Fruit fly (Drosophila melanogaster): ENCODE results near the gene MED10.

The MED10 gene

DNA sequence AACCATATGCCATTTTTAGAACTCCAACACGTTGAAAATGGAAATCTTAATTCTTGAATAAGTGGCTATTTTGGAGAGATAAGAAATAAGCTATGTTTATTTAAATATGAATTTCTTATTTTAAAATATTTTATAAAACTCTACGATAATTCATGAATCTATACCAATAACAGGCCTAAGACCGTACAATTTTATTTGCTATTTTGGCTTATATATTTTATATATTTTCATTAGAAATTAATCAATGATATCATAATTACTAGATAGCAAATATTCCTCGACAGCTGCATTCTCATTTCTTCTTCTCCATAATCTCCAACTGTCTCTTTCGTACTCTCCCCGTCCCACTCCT is 20.0 kb upstream of the MED10 start:
- TF ChIP-seq CG43689 (GFP tag; IDR thresholded peaks at IDR 0.05) (no peak), Dref (GFP tag; IDR thresholded peaks at IDR 0.05) (no peak), nerfin-2 (GFP tag; IDR thresholded peaks at IDR 0.05; ENCODE audit: partially characterized antibody) (no peak), sisA (GFP tag; IDR thresholded peaks at IDR 0.05) (no peak), CG2712 (tag; optimal IDR thresholded peaks at IDR 0.05) (no peak), pnt (GFP tag; optimal IDR thresholded peaks at IDR 0.05) (no peak), insv (GFP tag; optimal IDR thresholded peaks at IDR 0.05) (no peak), CG12219 (GFP tag; optimal IDR thresholded peaks at IDR 0.05) (no peak), Bdp1 (GFP tag; optimal IDR thresholded peaks at IDR 0.05) (no peak), amos (GFP tag; IDR thresholded peaks at IDR 0.05; ENCODE audit: partially characterized antibody) (no peak), CG18476 (GFP tag; optimal IDR thresholded peaks at IDR 0.05) (no peak), Chrac-16 (GFP tag; optimal IDR thresholded peaks at IDR 0.05) (no peak), CG6175 (GFP tag; IDR thresholded peaks at IDR 0.05) (no peak), wek (GFP tag; optimal IDR thresholded peaks at IDR 0.05) (no peak), br (optimal IDR thresholded peaks at IDR 0.05) (no peak), Nf-YA (GFP tag; IDR thresholded peaks at IDR 0.05) (no peak), tio (GFP tag; optimal IDR thresholded peaks at IDR 0.05) (no peak)

DNA sequence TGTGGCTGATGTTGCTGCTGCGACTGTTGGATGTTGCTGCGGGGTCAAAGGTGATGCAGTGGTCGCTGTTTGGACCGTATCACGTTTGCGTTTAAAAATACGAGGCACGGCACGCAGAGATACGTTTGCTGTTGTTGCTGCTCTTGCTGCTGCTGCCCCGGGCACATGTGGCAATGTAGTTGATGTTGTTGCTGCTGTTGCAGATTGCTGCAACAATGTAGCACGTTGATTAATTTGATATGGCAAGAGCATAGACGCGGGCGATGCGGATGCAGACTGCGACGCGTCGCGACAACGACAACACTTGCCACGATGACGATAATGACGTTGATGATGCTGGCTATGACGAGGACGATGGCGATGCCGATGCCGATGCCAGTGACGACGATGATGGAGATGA is 18.7 kb upstream of the MED10 start:
- TF ChIP-seq gcm (GFP tag; optimal IDR thresholded peaks at IDR 0.05) (no peak), CG13123 (GFP tag; optimal IDR thresholded peaks at IDR 0.05) (no peak), h (optimal IDR thresholded peaks at IDR 0.05) (no peak), CG10267 (tag; optimal IDR thresholded peaks at IDR 0.05) (no peak), HLH54F (GFP tag; optimal IDR thresholded peaks at IDR 0.05) (no peak), ro (GFP tag; IDR thresholded peaks at IDR 0.05) (no peak), ham (GFP tag; IDR thresholded peaks at IDR 0.05) (no peak), Vsx1 (GFP tag; optimal IDR thresholded peaks at IDR 0.05) (no peak), pnt (GFP tag; optimal IDR thresholded peaks at IDR 0.05) (no peak), al (GFP tag; IDR thresholded peaks at IDR 0.05) (no peak), CG7839 (tag; optimal IDR thresholded peaks at IDR 0.05) (no peak), gcm2 (GFP tag; optimal IDR thresholded peaks at IDR 0.05) (no peak), HHEX (GFP tag; optimal IDR thresholded peaks at IDR 0.05) (no peak), CG8388 (GFP tag; optimal IDR thresholded peaks at IDR 0.05) (no peak), dmrt99B (tag; optimal IDR thresholded peaks at IDR 0.05) (no peak), Asciz (GFP tag; optimal IDR thresholded peaks at IDR 0.05) (no peak), B-H2 (GFP tag; optimal IDR thresholded peaks at IDR 0.05) (no peak)

DNA sequence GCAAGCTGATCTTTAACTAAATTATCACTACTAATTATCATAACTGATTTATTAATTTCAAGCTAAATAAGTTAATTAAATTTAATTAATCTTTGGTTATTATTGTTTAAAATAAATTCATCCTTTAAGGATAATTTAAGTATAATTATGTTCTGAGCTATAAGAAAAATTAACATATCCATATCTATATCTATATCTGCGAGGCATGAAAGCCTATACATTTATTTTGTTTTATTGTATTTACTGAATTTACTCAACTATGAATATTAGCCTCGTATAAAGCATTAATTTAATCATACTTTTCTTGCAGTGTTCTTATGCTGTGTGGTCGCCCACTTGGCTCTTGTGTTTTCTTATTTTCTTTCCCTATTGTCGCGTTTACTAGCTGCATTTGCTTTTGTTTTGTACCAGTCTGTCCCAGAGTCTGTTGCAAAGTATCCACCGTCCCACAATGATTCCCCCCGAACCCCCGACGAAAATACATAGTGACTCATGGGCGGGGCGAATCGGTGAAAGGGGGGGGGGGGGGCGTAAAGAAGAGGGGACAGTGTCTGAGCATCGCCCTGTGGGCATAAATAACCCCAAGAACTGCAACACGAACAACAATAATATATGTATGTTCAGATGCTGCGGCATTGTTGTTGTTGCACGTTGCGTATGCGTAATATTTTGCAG is 17.2 kb upstream of the MED10 start:
- peak; percentile 43; the same call in 1 of the 2 replicates for TF ChIP-seq Drgx (GFP tag; IDR thresholded peaks at IDR 0.05)
- TF ChIP-seq nom (GFP tag; optimal IDR thresholded peaks at IDR 0.05): peak; percentile 27
- TF ChIP-seq CoRest (tag; optimal IDR thresholded peaks at IDR 0.05): no peak
- peak; percentile 51 for TF ChIP-seq crol (GFP tag; IDR thresholded peaks at IDR 0.05)
- peak; percentile 48; the same call in 1 of the 3 replicates for TF ChIP-seq sr (GFP tag; IDR thresholded peaks at IDR 0.05)
- TF ChIP-seq CG6854 (GFP tag; optimal IDR thresholded peaks at IDR 0.05): no peak

All from whole organism, embryonic.